Fruit fly (Drosophila melanogaster) whole organism, embryonic: ENCODE measurements around the gene CG9837.
A peak's percentile ranks its signal among the peaks of the same experiment; 100 is the strongest.

Experiments
- CG16779 ChIP-seq: fragments of 200-800 bp; sonication (Bioruptor generic); IDR thresholded peaks from 2 replicates; pipeline ENCODE4 v1.3.6; 2022; ENCODE audit warnings: missing biosample characterization, missing genetic modification characterization
- CG17328 ChIP-seq: fragments of 200-800 bp; sonication (Bioruptor generic); IDR thresholded peaks from 2 replicates; pipeline ENCODE4 v1.3.6; 2022; ENCODE audit warnings: missing biosample characterization, missing genetic modification characterization
- GATAe ChIP-seq: fragments of 200-800 bp; sonication (Bioruptor generic); conservative IDR thresholded peaks from 2 replicates; pipeline ENCODE4 v1.3.6; 2022; ENCODE audit warnings: missing biosample characterization, missing genetic modification characterization
- bsh ChIP-seq, 2 experiments: fragments of 200-800 bp; sonication (Bioruptor generic); optimal IDR thresholded peaks; 2 replicates each; lab custom pipeline; 2017 to 2018; ENCODE audit warnings: mild to moderate bottlenecking in 2 of 2, missing biosample characterization in 2 of 2, missing genetic modification characterization in 2 of 2, moderate library complexity in 1 of 2
- nau ChIP-seq: fragments of 200-800 bp; sonication (Bioruptor generic); optimal IDR thresholded peaks from 3 replicates; lab custom pipeline; 2017; ENCODE audit warnings: missing biosample characterization, mild to moderate bottlenecking, missing genetic modification characterization, missing genetic modification reagents
- tgo ChIP-seq: fragments of 200-800 bp; sonication (Bioruptor generic); IDR thresholded peaks from 3 replicates; pipeline ENCODE4 v1.3.6; 2022; ENCODE audit warnings: missing biosample characterization, missing genetic modification characterization

dm6 chr3R:8788722-8789400, 24.5 kb downstream of the CG9837 start:
- TF ChIP-seq bsh (GFP tag; optimal IDR thresholded peaks at IDR 0.05; lab: Kevin White, UChicago), result peak; percentile 54 to 68
- peak; percentile 71; the same call in 2 of the 3 replicates for TF ChIP-seq tgo (GFP tag; lab: Robert Waterston, UW)
- no peak for TF ChIP-seq GATAe (GFP tag; lab: Robert Waterston, UW)
- no peak for TF ChIP-seq CG16779
- no peak for TF ChIP-seq nau (GFP tag; lab: Kevin White, UChicago)
- TF ChIP-seq CG17328 (GFP tag; lab: Robert Waterston, UW), result peak; percentile 67
